Worm (Caenorhabditis elegans): ENCODE measurements around the gene clec-194.
"Not testable (repeated sequence)": the region's sequence is repeated elsewhere in the genome, so short reads cannot be mapped to it uniquely, and the experiment has no call there.

DNA sequence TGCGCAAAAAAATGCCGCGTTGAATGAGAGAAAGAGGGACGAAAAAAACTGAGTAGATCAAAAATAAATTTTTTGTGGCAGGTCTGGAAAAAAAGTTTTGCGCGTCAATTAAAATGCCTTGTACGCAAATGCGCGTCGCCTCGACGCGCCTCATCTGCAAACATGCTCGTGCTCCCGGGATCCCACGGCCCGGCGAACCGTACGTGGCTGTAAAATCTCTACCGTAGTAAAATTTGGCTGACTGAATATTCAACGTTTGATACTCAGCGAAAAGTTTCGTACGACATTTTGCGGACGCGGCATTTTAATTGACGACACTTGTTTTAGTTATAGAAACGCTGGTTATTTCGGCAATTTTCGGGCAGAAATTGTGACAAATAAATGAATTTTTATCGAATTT, 13.9 kb downstream of the clec-194 start:
- TF ChIP-seq lag-1 (GFP tag; IDR thresholded peaks at IDR 0.05) (peak; percentile 89), attf-6 (GFP tag; IDR thresholded peaks at IDR 0.05) (peak; percentile 97), dox-1 (GFP tag; IDR thresholded peaks at IDR 0.05) (peak; percentile 100)
- not testable (repeated sequence) for TF ChIP-seq hlh-12 (tag; optimal IDR thresholded peaks at IDR 0.05); tbx-9 (tag; optimal IDR thresholded peaks at IDR 0.05; ENCODE audit: borderline replicate concordance); unc-130 (GFP tag; optimal IDR thresholded peaks at IDR 0.05); unc-62 (GFP tag; optimal IDR thresholded peaks at IDR 0.05); dpff-1 (tag; optimal IDR thresholded peaks at IDR 0.05); snpc-1.3 (tag; optimal IDR thresholded peaks at IDR 0.05; ENCODE audit: insufficient read depth)

Data from whole organism, young adult.